Fruit fly (Drosophila melanogaster): ENCODE data around the gene CG42394.
A peak's percentile ranks its signal among the peaks of the same experiment; 100 is the strongest.

The CG42394 gene

DNA sequence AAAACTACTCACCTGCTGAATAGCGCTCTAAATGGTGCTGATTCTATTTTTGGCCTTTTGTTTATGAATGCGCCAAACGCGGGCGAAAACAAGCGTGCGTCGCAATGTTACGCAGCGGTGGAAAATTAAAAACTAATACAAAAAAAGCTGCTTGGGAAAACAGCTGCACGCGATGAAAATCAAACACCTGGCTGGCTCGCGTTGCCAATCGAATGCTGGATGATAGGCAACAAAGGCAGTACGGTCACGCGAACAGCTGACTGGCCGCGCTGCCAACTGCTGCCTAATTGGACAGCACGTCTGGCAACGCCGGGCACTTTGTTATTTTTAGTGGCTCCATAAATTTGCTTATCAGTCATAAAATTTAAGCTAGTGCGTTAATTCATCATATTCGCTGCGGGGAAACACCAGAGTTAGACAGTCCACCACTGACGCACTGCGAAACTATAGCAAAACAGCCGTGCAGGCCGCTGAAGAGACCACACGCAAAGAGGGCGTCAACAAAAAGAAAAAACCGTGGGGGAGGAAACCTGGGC, 18.9 kb downstream of the CG42394 start, which contains the start of the genes SelR and Tsp86D (continued):
- TF ChIP-seq inv (GFP tag; IDR thresholded peaks at IDR 0.05; ENCODE audit: partially characterized antibody), result peak; percentile 45; the same call in 1 of the 2 replicates
- TF ChIP-seq Nf-YA (GFP tag; IDR thresholded peaks at IDR 0.05), result 0 out of 2 replicates have a peak, but pooled peaks have one; percentile 11
- TF ChIP-seq ato (GFP tag; IDR thresholded peaks at IDR 0.05; ENCODE audit: partially characterized antibody), result 0 out of 2 replicates have a peak, but pooled peaks have one; percentile 12
- peak; percentile 89 for TF ChIP-seq CG34376 (GFP tag; optimal IDR thresholded peaks at IDR 0.05)
- TF ChIP-seq CG12219 (GFP tag; optimal IDR thresholded peaks at IDR 0.05), result peak; percentile 37
- TF ChIP-seq CG6813 (GFP tag; optimal IDR thresholded peaks at IDR 0.05), result no peak
- no peak for TF ChIP-seq Dip3 (GFP tag; optimal IDR thresholded peaks at IDR 0.05)
- peak; percentile 8 for TF ChIP-seq CG9437 (GFP tag; optimal IDR thresholded peaks at IDR 0.05)
- peak; percentile 6 for TF ChIP-seq CG13775 (GFP tag; optimal IDR thresholded peaks at IDR 0.05)
- no peak; the same call in none of the 2 replicates for TF ChIP-seq tna (GFP tag; IDR thresholded peaks at IDR 0.05; ENCODE audit: partially characterized antibody)
- no peak for TF ChIP-seq CG43689 (GFP tag; IDR thresholded peaks at IDR 0.05)
- TF ChIP-seq Hmr (GFP tag; optimal IDR thresholded peaks at IDR 0.05), result peak; percentile 67
- TF ChIP-seq CG1832 (GFP tag; optimal IDR thresholded peaks at IDR 0.05), result no peak
- peak; percentile 3 for TF ChIP-seq Dek (tag; optimal IDR thresholded peaks at IDR 0.05)
- peak; percentile 50 for TF ChIP-seq phol (tag; optimal IDR thresholded peaks at IDR 0.05)
- TF ChIP-seq MBD-R2 (GFP tag; IDR thresholded peaks at IDR 0.05), result peak; percentile 97
- no peak for TF ChIP-seq ab (GFP tag; optimal IDR thresholded peaks at IDR 0.05)
- TF ChIP-seq sr (GFP tag; IDR thresholded peaks at IDR 0.05), result no peak
- no peak for TF ChIP-seq Bdp1 (GFP tag; optimal IDR thresholded peaks at IDR 0.05)
- TF ChIP-seq Adf1 (GFP tag; IDR thresholded peaks at IDR 0.05), result peak; percentile 26; the same call in 1 of the 2 replicates
- TF ChIP-seq repo (GFP tag; optimal IDR thresholded peaks at IDR 0.05), result peak; percentile 51
- 0 out of 2 replicates have a peak, but pooled peaks have one; percentile 29 for TF ChIP-seq CG11696 (GFP tag; IDR thresholded peaks at IDR 0.05)
- TF ChIP-seq CG5953 (GFP tag; IDR thresholded peaks at IDR 0.05), result no peak
- peak; percentile 38 for TF ChIP-seq CG10147 (GFP tag; optimal IDR thresholded peaks at IDR 0.05)
- no peak for TF ChIP-seq Poxn (GFP tag; IDR thresholded peaks at IDR 0.05)
- no peak; the same call in 1 of the 2 replicates for TF ChIP-seq Rx (GFP tag; IDR thresholded peaks at IDR 0.05)
- TF ChIP-seq tup (GFP tag; optimal IDR thresholded peaks at IDR 0.05), result no peak
- TF ChIP-seq CG4854 (GFP tag; optimal IDR thresholded peaks at IDR 0.05), result peak; percentile 99
- no peak for TF ChIP-seq CG9817 (tag; optimal IDR thresholded peaks at IDR 0.05)
- peak; percentile 22 for TF ChIP-seq pho (GFP tag; optimal IDR thresholded peaks at IDR 0.05)
- no peak for TF ChIP-seq Xrp1 (GFP tag; IDR thresholded peaks at IDR 0.05)
- no peak for TF ChIP-seq CG4820 (GFP tag; optimal IDR thresholded peaks at IDR 0.05)
- TF ChIP-seq BtbVII (GFP tag; optimal IDR thresholded peaks at IDR 0.05), result peak; percentile 67
- TF ChIP-seq CG31365 (tag; optimal IDR thresholded peaks at IDR 0.05), result peak; percentile 5
- TF ChIP-seq sima (GFP tag; optimal IDR thresholded peaks at IDR 0.05), result no peak
- TF ChIP-seq CG1233 (GFP tag; optimal IDR thresholded peaks at IDR 0.05), result peak; percentile 48
- TF ChIP-seq gem (tag; optimal IDR thresholded peaks at IDR 0.05), result no peak
- TF ChIP-seq CG1602 (GFP tag; optimal IDR thresholded peaks at IDR 0.05), result no peak
- TF ChIP-seq CG31224 (GFP tag; IDR thresholded peaks at IDR 0.05), result no peak
- TF ChIP-seq CoRest (tag; optimal IDR thresholded peaks at IDR 0.05), result peak; percentile 20
- no peak for TF ChIP-seq CG17385 (GFP tag; optimal IDR thresholded peaks at IDR 0.05)
- TF ChIP-seq NC2α (GFP tag; optimal IDR thresholded peaks at IDR 0.05), result no peak
- TF ChIP-seq br (optimal IDR thresholded peaks at IDR 0.05), result no peak
- no peak for TF ChIP-seq CG10366 (GFP tag; IDR thresholded peaks at IDR 0.05)
- 0 out of 2 replicates have a peak, but pooled peaks have one; percentile 17 for TF ChIP-seq ttk (GFP tag; IDR thresholded peaks at IDR 0.05)
- peak; percentile 87 for TF ChIP-seq MESR4 (GFP tag; optimal IDR thresholded peaks at IDR 0.05)
- TF ChIP-seq CG8290 (GFP tag; optimal IDR thresholded peaks at IDR 0.05), result peak; percentile 18
- peak in 1 of 2 experiments; percentile 65 for TF ChIP-seq CG8290 (tag; optimal IDR thresholded peaks at IDR 0.05)
- no peak for TF ChIP-seq CG7357 (GFP tag; IDR thresholded peaks at IDR 0.05)
- peak; percentile 66 for TF ChIP-seq gcm (GFP tag; optimal IDR thresholded peaks at IDR 0.05)
- peak; percentile 66 for TF ChIP-seq gfzf (GFP tag; optimal IDR thresholded peaks at IDR 0.05)

All from whole organism, embryonic.